Fruit fly (Drosophila melanogaster) whole organism, prepupa: ENCODE results near the gene CG11560.

Experiments used
- CG11762 ChIP-seq: fragments of 200-800 bp; sonication (Bioruptor generic); optimal IDR thresholded peaks from 3 replicates; lab custom pipeline; 2016; ENCODE audit warnings: missing biosample characterization, missing genetic modification characterization; ENCODE audit not compliant: insufficient read depth
- Met ChIP-seq: fragments of 200-800 bp; sonication (Bioruptor generic); optimal IDR thresholded peaks from 3 replicates; lab custom pipeline; 2016; ENCODE audit warnings: missing biosample characterization, missing genetic modification characterization
- salr ChIP-seq, 2 experiments: fragments of 200-800 bp; sonication (Bioruptor generic); optimal IDR thresholded peaks; 3 replicates each; lab custom pipeline; 2016 to 2018; ENCODE audit warnings: missing biosample characterization in 2 of 2, missing genetic modification characterization in 2 of 2, mild to moderate bottlenecking in 1 of 2
- topi ChIP-seq: fragments of 200-800 bp; sonication (Bioruptor generic); optimal IDR thresholded peaks from 3 replicates; lab custom pipeline; 2016; ENCODE audit warnings: missing biosample characterization, missing genetic modification characterization

DNA sequence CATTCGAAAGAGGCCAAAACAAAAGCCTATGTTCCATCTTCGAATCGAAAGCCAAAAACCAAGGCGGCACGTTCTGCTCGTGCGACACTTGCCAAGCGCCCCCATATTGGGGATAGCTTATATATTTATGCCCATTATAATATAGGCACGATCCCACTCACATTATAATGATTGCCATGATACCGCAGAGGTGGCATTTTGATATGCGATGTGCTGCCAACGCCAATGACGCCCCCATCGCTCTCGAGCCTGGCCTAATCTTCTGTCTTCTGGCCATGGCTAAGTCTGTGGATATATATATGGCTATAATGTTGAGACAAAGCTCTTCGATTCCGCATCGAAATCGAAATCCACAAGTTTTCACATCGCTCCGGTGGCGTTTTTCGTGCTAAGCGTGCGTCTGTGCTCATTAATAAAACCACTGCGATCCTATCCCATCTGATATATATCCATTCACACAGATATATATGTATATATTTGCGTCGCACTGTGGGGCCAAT lies 26.9 kb upstream of the CG11560 start:
- TF ChIP-seq topi (GFP tag; lab: Kevin White, UChicago) (no peak), CG11762 (GFP tag; lab: Kevin White, UChicago) (no peak), Met (no peak), salr (GFP tag; optimal IDR thresholded peaks at IDR 0.05; lab: Kevin White, UChicago) (no peak)
